Worm (Caenorhabditis elegans) whole organism, late embryonic: Measurements from ENCODE around the gene irld-42.

ENCODE experiments used
- C08G9.2 ChIP-seq: sonication (generic microtip); optimal IDR thresholded peaks from 2 replicates; lab custom pipeline; 2016; ENCODE audit warnings: mild to moderate bottlenecking, missing genetic modification characterization, moderate library complexity, missing compliant biosample characterization
- odd-2 ChIP-seq: sonication (generic microtip); optimal IDR thresholded peaks from 2 replicates; lab custom pipeline; 2017; ENCODE audit warnings: antibody characterized with exemption, mild to moderate bottlenecking, missing genetic modification characterization, missing compliant biosample characterization

DNA sequence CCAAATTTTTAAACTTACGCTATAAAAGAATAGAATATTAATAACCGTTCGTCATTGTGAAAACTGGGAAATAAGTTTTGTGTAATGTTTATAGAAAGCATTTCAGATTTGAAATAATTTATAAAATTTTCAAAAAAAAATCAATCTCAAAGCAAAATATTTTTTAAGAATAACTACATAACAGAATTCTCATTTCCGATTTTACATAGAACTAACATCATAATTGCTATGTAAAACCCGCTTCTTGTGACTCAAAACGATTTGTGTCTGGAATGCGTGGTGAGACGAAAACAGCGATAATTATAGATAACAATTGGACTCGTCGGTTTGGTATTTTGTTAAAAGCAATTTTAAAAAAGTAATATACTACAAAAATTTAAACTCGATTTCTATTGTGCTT is 12.5 kb downstream of the irld-42 start, which contains the start of gene srw-91:
- TF ChIP-seq odd-2 (tag; lab: Kevin White, UChicago) (no peak), C08G9.2 (tag; lab: Kevin White, UChicago) (no peak)
